Fruit fly (Drosophila melanogaster): ENCODE measurements around the gene Ibf2.

Ibf2 gene

dm6 chr3R:9229996-9230601 lies 28.2 kb downstream of the Ibf2 start (continued):
- no peak for TF ChIP-seq CG12769 (tag; optimal IDR thresholded peaks at IDR 0.05)
- TF ChIP-seq CG8478 (optimal IDR thresholded peaks at IDR 0.05), result no peak
- no peak for TF ChIP-seq org-1 (GFP tag; optimal IDR thresholded peaks at IDR 0.05)
- TF ChIP-seq tap (tag; optimal IDR thresholded peaks at IDR 0.05), result no peak
- no peak for TF ChIP-seq E2f2 (GFP tag; IDR thresholded peaks at IDR 0.05)
- TF ChIP-seq Spps (tag; optimal IDR thresholded peaks at IDR 0.05), result no peak
- TF ChIP-seq zf30C (GFP tag; optimal IDR thresholded peaks at IDR 0.05), result no peak
- no peak for TF ChIP-seq CG14860 (GFP tag; IDR thresholded peaks at IDR 0.05; ENCODE audit: partially characterized antibody)
- TF ChIP-seq Ets65A (GFP tag), result no peak
- TF ChIP-seq schlank (tag; optimal IDR thresholded peaks at IDR 0.05), result no peak
- TF ChIP-seq CG2199 (GFP tag; IDR thresholded peaks at IDR 0.05), result no peak
- no peak for TF ChIP-seq CG4282 (GFP tag; optimal IDR thresholded peaks at IDR 0.05)
- no peak for TF ChIP-seq btn (GFP tag; optimal IDR thresholded peaks at IDR 0.05)
- no peak for TF ChIP-seq Dbx (GFP tag; IDR thresholded peaks at IDR 0.05)
- TF ChIP-seq knrl (GFP tag; IDR thresholded peaks at IDR 0.05; ENCODE audit: partially characterized antibody), result no peak
- TF ChIP-seq CG15269 (tag; optimal IDR thresholded peaks at IDR 0.05), result no peak
- TF ChIP-seq CG16863 (GFP tag; optimal IDR thresholded peaks at IDR 0.05), result peak; percentile 16
- TF ChIP-seq her (GFP tag; optimal IDR thresholded peaks at IDR 0.05), result no peak
- TF ChIP-seq h (optimal IDR thresholded peaks at IDR 0.05), result no peak
- TF ChIP-seq CG34422 (GFP tag; IDR thresholded peaks at IDR 0.05), result no peak
- no peak for TF ChIP-seq CG31224 (GFP tag; IDR thresholded peaks at IDR 0.05)
- peak; percentile 62 to 77 for TF ChIP-seq Trl (optimal IDR thresholded peaks at IDR 0.05)
- no peak for TF ChIP-seq Trl (GFP tag; optimal IDR thresholded peaks at IDR 0.05)
- TF ChIP-seq CG14710 (tag; optimal IDR thresholded peaks at IDR 0.05), result no peak
- no peak for TF ChIP-seq cas (GFP tag; IDR thresholded peaks at IDR 0.05)
- TF ChIP-seq CG13624 (GFP tag; optimal IDR thresholded peaks at IDR 0.05), result no peak
- no peak for TF ChIP-seq jing (GFP tag; optimal IDR thresholded peaks at IDR 0.05)
- TF ChIP-seq sug (tag; optimal IDR thresholded peaks at IDR 0.05), result no peak
- no peak for TF ChIP-seq CG8944 (GFP tag; optimal IDR thresholded peaks at IDR 0.05)
- no peak for TF ChIP-seq fd64A (GFP tag; optimal IDR thresholded peaks at IDR 0.05)
- no peak for TF ChIP-seq lbe (GFP tag; optimal IDR thresholded peaks at IDR 0.05)
- no peak for TF ChIP-seq BEAF-32 (GFP tag; optimal IDR thresholded peaks at IDR 0.05)
- no peak for TF ChIP-seq CG6175 (GFP tag; IDR thresholded peaks at IDR 0.05)
- TF ChIP-seq ind (GFP tag; optimal IDR thresholded peaks at IDR 0.05), result no peak
- TF ChIP-seq CG13287 (GFP tag; IDR thresholded peaks at IDR 0.05; ENCODE audit: partially characterized antibody), result no peak
- TF ChIP-seq Med (GFP tag), result peak; percentile 56
- TF ChIP-seq PHDP (tag; optimal IDR thresholded peaks at IDR 0.05), result peak; percentile 29
- TF ChIP-seq nerfin-1 (tag; optimal IDR thresholded peaks at IDR 0.05), result no peak
- TF ChIP-seq pum (GFP tag; optimal IDR thresholded peaks at IDR 0.05), result peak; percentile 2
- no peak for TF ChIP-seq sna (GFP tag; IDR thresholded peaks at IDR 0.05; ENCODE audit: partially characterized antibody)
- peak; percentile 37 for TF ChIP-seq dmrt11E (tag; optimal IDR thresholded peaks at IDR 0.05)
- no peak for TF ChIP-seq Camta (GFP tag; optimal IDR thresholded peaks at IDR 0.05)
- TF ChIP-seq Optix (GFP tag; IDR thresholded peaks at IDR 0.05), result no peak
- no peak for TF ChIP-seq CG43689 (GFP tag; IDR thresholded peaks at IDR 0.05)
- no peak for TF ChIP-seq Rfx (GFP tag; IDR thresholded peaks at IDR 0.05)
- no peak for TF ChIP-seq Dad (GFP tag; optimal IDR thresholded peaks at IDR 0.05)
- no peak for TF ChIP-seq Tbp (GFP tag; optimal IDR thresholded peaks at IDR 0.05)
- TF ChIP-seq Aef1 (GFP tag; IDR thresholded peaks at IDR 0.05), result no peak
- no peak for TF ChIP-seq CG10321 (GFP tag; IDR thresholded peaks at IDR 0.05)
- no peak for TF ChIP-seq gro (GFP tag; optimal IDR thresholded peaks at IDR 0.05)
- no peak for TF ChIP-seq seq (GFP tag; IDR thresholded peaks at IDR 0.05)
- peak; percentile 20 for TF ChIP-seq CG3407 (GFP tag; optimal IDR thresholded peaks at IDR 0.05)
- TF ChIP-seq CG2889 (GFP tag; IDR thresholded peaks at IDR 0.05), result no peak

Data from whole organism, embryonic.